Worm (Caenorhabditis elegans): Measurements from ENCODE around the gene srg-46.
A peak's percentile ranks its signal among the peaks of the same experiment; 100 is the strongest.

The srg-46 gene

ce11 chrV:13406032-13406431 is 42.5 kb downstream of the srg-46 start, which contains the start of gene cutl-1:
Gene cutl-1, minus strand, starts transcription at chrV:13406114.
- TF ChIP-seq dpl-1 (GFP tag; optimal IDR thresholded peaks at IDR 0.05): peak in 1 of 3 experiments; percentile 13
- no peak for TF ChIP-seq ztf-11 (tag; optimal IDR thresholded peaks at IDR 0.05)
- TF ChIP-seq lsy-2 (tag; optimal IDR thresholded peaks at IDR 0.05): peak in 1 of 2 experiments; percentile 55
- no peak for TF ChIP-seq zip-4 (GFP tag; optimal IDR thresholded peaks at IDR 0.05)

- TF ChIP-seq efl-3 (GFP tag; optimal IDR thresholded peaks at IDR 0.05) (no peak), nhr-85 (tag) (peak; percentile 67), ets-5 (GFP tag; IDR thresholded peaks at IDR 0.05) (no peak), elt-3 (tag; optimal IDR thresholded peaks at IDR 0.05) (no peak), mep-1 (tag; optimal IDR thresholded peaks at IDR 0.05) (no peak), nhr-11 (tag; optimal IDR thresholded peaks at IDR 0.05) (no peak), dpl-1 (GFP tag; optimal IDR thresholded peaks at IDR 0.05) (peak in 1 of 3 experiments; percentile 2), unc-98 (GFP tag; IDR thresholded peaks at IDR 0.05) (no peak), lin-35 (GFP tag; optimal IDR thresholded peaks at IDR 0.05) (no peak), blmp-1 (tag; optimal IDR thresholded peaks at IDR 0.05) (peak; percentile 96), ztf-4 (tag; optimal IDR thresholded peaks at IDR 0.05) (no peak)
Observed at ce11 chrV:13406511-13406910, 43.0 kb downstream of the srg-46 start, which contains the start of gene F53F1.2. Gene F53F1.2, plus strand, starts transcription at chrV:13406816.

- TF ChIP-seq mef-2 (tag; optimal IDR thresholded peaks at IDR 0.05) (no peak), isw-1 (GFP tag; IDR thresholded peaks at IDR 0.05) (no peak), egl-27 (tag; optimal IDR thresholded peaks at IDR 0.05) (no peak), efl-1 (optimal IDR thresholded peaks at IDR 0.05) (no peak), efl-1 (GFP tag; optimal IDR thresholded peaks at IDR 0.05 in 1 of 2) (no peak), C34B4.2 (tag; optimal IDR thresholded peaks at IDR 0.05) (no peak), nhr-90 (tag; optimal IDR thresholded peaks at IDR 0.05; ENCODE audit: poor library complexity) (no peak), elt-2 (tag; optimal IDR thresholded peaks at IDR 0.05) (peak; percentile 14)
Observed at ce11 chrV:13407913-13408312, 44.4 kb downstream of the srg-46 start, which contains the start of gene F53F1.3. Gene F53F1.3, plus strand, starts transcription at chrV:13408242.

- TF ChIP-seq C04F5.9 (tag; optimal IDR thresholded peaks at IDR 0.05) (no peak), unc-86 (tag; optimal IDR thresholded peaks at IDR 0.05) (no peak), nhr-85 (tag) (no peak), nhr-90 (tag; optimal IDR thresholded peaks at IDR 0.05; ENCODE audit: poor library complexity) (no peak), snpc-4 (tag; optimal IDR thresholded peaks at IDR 0.05) (no peak), swsn-7 (tag; optimal IDR thresholded peaks at IDR 0.05) (no peak), sup-37 (GFP tag; optimal IDR thresholded peaks at IDR 0.05) (no peak), unc-130 (tag; optimal IDR thresholded peaks at IDR 0.05) (no peak), alr-1 (tag; optimal IDR thresholded peaks at IDR 0.05; ENCODE audit: borderline replicate concordance) (no peak), F16B12.6 (tag; optimal IDR thresholded peaks at IDR 0.05) (no peak), unc-62 (GFP tag; optimal IDR thresholded peaks at IDR 0.05) (no peak), efl-1 (optimal IDR thresholded peaks at IDR 0.05) (no peak), efl-1 (GFP tag; optimal IDR thresholded peaks at IDR 0.05 in 1 of 2) (no peak), tlp-1 (tag; optimal IDR thresholded peaks at IDR 0.05) (no peak), pag-3 (tag; optimal IDR thresholded peaks at IDR 0.05; ENCODE audit: borderline replicate concordance, insufficient read depth) (no peak), nhr-28 (tag; optimal IDR thresholded peaks at IDR 0.05) (no peak), lin-15B (tag; optimal IDR thresholded peaks at IDR 0.05) (no peak), isw-1 (GFP tag; IDR thresholded peaks at IDR 0.05) (no peak), snu-23 (GFP tag; optimal IDR thresholded peaks at IDR 0.05) (no peak), egl-13 (tag; optimal IDR thresholded peaks at IDR 0.05) (no peak)
Observed at ce11 chrV:13408440-13408839, 44.9 kb downstream of the srg-46 start.

Measured in whole organism, L1 larva.